Worm (Caenorhabditis elegans) whole organism, midembryonic: ENCODE data around the gene fbxa-60.

Source experiments
- flt-1 ChIP-seq: fragments of 200-800 bp; sonication (Bioruptor generic); IDR thresholded peaks from 2 replicates; pipeline ENCODE4 v1.3.6; 2022; ENCODE audit warnings: missing genetic modification characterization, missing compliant biosample characterization
- klf-2 ChIP-seq: fragments of 200-800 bp; sonication (Bioruptor generic); conservative IDR thresholded peaks from 2 replicates; pipeline ENCODE4 v1.3.6; 2022; ENCODE audit warnings: missing genetic modification reagents, missing genetic modification characterization, missing compliant biosample characterization
- ref-1 ChIP-seq: fragments of 200-800 bp; sonication (Bioruptor generic); conservative IDR thresholded peaks from 2 replicates; pipeline ENCODE4 v1.3.6; 2022; ENCODE audit warnings: missing genetic modification reagents, missing genetic modification characterization, missing compliant biosample characterization
- tab-1 ChIP-seq: fragments of 200-800 bp; sonication (Bioruptor generic); IDR thresholded peaks from 2 replicates; pipeline ENCODE4 v1.3.6; 2022; ENCODE audit warnings: missing genetic modification characterization, missing compliant biosample characterization
- ztf-23 ChIP-seq: fragments of 200-800 bp; sonication (Bioruptor generic); IDR thresholded peaks from 2 replicates; pipeline ENCODE4 v1.3.6; 2022; ENCODE audit warnings: missing genetic modification reagents, missing genetic modification characterization, missing compliant biosample characterization

- TF ChIP-seq ztf-23 (GFP tag; lab: Robert Waterston, UW) = no peak
- TF ChIP-seq klf-2 (GFP tag; lab: Robert Waterston, UW) = no peak
- no peak for TF ChIP-seq ref-1 (GFP tag; lab: Robert Waterston, UW)
- TF ChIP-seq tab-1 (GFP tag; lab: Robert Waterston, UW) = no peak
- TF ChIP-seq flt-1 (GFP tag; lab: Robert Waterston, UW) = no peak
Measured at ce11 chrIII:900134-900533, 46.0 kb downstream of the fbxa-60 start.
